Worm (Caenorhabditis elegans): ENCODE results near the gene F13C5.2.

The F13C5.2 gene

ce11 chrX:641440-641839 lies 47.7 kb downstream of the F13C5.2 start, which contains the start of gene M6.11:
Gene M6.11 (minus strand): TSS chrX:641540.
- TF ChIP-seq ztf-23 (GFP tag; IDR thresholded peaks at IDR 0.05) = no peak
- no peak for TF ChIP-seq ztf-29 (GFP tag; IDR thresholded peaks at IDR 0.05)

- no peak for TF ChIP-seq ref-1 (GFP tag; conservative IDR thresholded peaks at IDR 0.05)
- TF ChIP-seq ztf-23 (GFP tag; IDR thresholded peaks at IDR 0.05) = no peak
- no peak for TF ChIP-seq tab-1 (GFP tag; IDR thresholded peaks at IDR 0.05)
- TF ChIP-seq med-1 (GFP tag; optimal IDR thresholded peaks at IDR 0.05; ENCODE audit: insufficient read depth) = no peak
- no peak for TF ChIP-seq T22C8.4 (GFP tag; IDR thresholded peaks at IDR 0.05)
These were observed 49.1 kb downstream of the F13C5.2 start for ce11 chrX:642817-643216.

- TF ChIP-seq ztf-23 (GFP tag; IDR thresholded peaks at IDR 0.05) = no peak
- no peak for TF ChIP-seq flt-1 (GFP tag; IDR thresholded peaks at IDR 0.05)
- no peak for TF ChIP-seq tab-1 (GFP tag; IDR thresholded peaks at IDR 0.05)
- no peak for TF ChIP-seq cog-1 (tag; optimal IDR thresholded peaks at IDR 0.05)
These were observed 51.8 kb downstream of the F13C5.2 start for ce11 chrX:645589-645988.
